Worm (Caenorhabditis elegans): Measurements from ENCODE around the gene zim-3.

ce11 chrIV:10542283-10542682 lies 16.2 kb upstream of the zim-3 start:
- no peak for TF ChIP-seq nhr-77 (tag; optimal IDR thresholded peaks at IDR 0.05)
- no peak for TF ChIP-seq unc-62 (GFP tag; optimal IDR thresholded peaks at IDR 0.05)
- no peak for TF ChIP-seq R02D3.7 (tag; optimal IDR thresholded peaks at IDR 0.05)
- TF ChIP-seq mdl-1 (tag; optimal IDR thresholded peaks at IDR 0.05), result no peak
